Worm (Caenorhabditis elegans) whole organism, young adult: ENCODE data around the gene K09C6.8.

Experiments used
- B0336.3 ChIP-seq: fragments of 200-800 bp; sonication (Bioruptor generic); IDR thresholded peaks from 2 replicates; pipeline ENCODE4 v1.3.6; 2022; ENCODE audit warnings: missing genetic modification characterization, missing compliant biosample characterization
- F10E7.11 ChIP-seq: sonication (generic microtip); optimal IDR thresholded peaks from 2 replicates; lab custom pipeline; 2017; ENCODE audit warnings: mild to moderate bottlenecking, missing genetic modification characterization, moderate library complexity, missing compliant biosample characterization
- K11D2.4 ChIP-seq: fragments of 200-800 bp; sonication (Bioruptor generic); IDR thresholded peaks from 2 replicates; pipeline ENCODE4 v1.3.6; 2022; ENCODE audit warnings: missing genetic modification reagents, missing genetic modification characterization, missing compliant biosample characterization
- cebp-2 ChIP-seq: fragments of 200-800 bp; sonication (Bioruptor generic); IDR thresholded peaks from 2 replicates; pipeline ENCODE4 v1.3.6; 2022; ENCODE audit warnings: missing genetic modification characterization, missing compliant biosample characterization
- ceh-40 ChIP-seq: fragments of 200-800 bp; sonication (Bioruptor generic); IDR thresholded peaks from 2 replicates; pipeline ENCODE4 v1.3.6; 2022; ENCODE audit warnings: missing genetic modification characterization, missing compliant biosample characterization
- ceh-91 ChIP-seq: fragments of 200-800 bp; sonication (Bioruptor generic); IDR thresholded peaks from 2 replicates; pipeline ENCODE4 v1.3.6; 2022; ENCODE audit warnings: missing genetic modification reagents, missing genetic modification characterization, missing compliant biosample characterization
- die-1 ChIP-seq: sonication (generic microtip); optimal IDR thresholded peaks from 2 replicates; lab custom pipeline; 2016; ENCODE audit warnings: missing genotype, mild to moderate bottlenecking, missing genetic modification characterization, missing compliant biosample characterization
- mxl-1 ChIP-seq: sonication (generic microtip); optimal IDR thresholded peaks from 2 replicates; lab custom pipeline; 2016; ENCODE audit warnings: missing genetic modification characterization, missing compliant biosample characterization
- nfya-1 ChIP-seq: sonication (generic microtip); optimal IDR thresholded peaks from 2 replicates; lab custom pipeline; 2017; ENCODE audit warnings: antibody characterized with exemption, missing compliant biosample characterization, missing genetic modification characterization, borderline replicate concordance; ENCODE audit not compliant: insufficient read depth
- rcor-1 ChIP-seq: fragments of 200-800 bp; sonication (Bioruptor generic); IDR thresholded peaks from 2 replicates; pipeline ENCODE4 v1.3.6; 2022; ENCODE audit warnings: missing genetic modification reagents, missing genetic modification characterization, missing compliant biosample characterization
- unc-62 ChIP-seq: fragments of 150-350 bp; optimal IDR thresholded peaks from 2 replicates; lab custom pipeline; 2014; ENCODE audit warnings: missing biosample characterization, missing genetic modification reagents, missing genetic modification characterization

DNA sequence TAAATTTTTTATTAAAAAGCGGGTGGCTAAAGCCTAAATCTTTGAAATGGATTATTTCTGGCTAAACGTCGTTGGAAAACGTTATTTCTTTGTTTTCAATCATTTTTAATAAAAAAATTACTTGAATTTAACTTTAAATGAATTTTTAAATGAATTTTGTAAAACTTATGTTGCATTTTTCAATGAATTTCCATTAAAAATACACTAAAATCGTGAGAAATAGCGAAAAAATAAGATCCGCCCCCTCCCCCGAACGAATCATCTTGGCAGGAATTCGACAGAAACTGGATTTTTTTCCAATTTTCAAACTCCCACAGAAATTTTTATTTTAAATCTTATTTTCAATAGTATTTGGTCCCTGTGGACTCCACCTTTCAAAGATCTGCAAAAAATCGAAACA lies 36.2 kb upstream of the K09C6.8 start, which contains the start of gene srg-53:
- TF ChIP-seq die-1: no peak
- TF ChIP-seq cebp-2 (GFP tag; lab: Robert Waterston, UW): no peak
- TF ChIP-seq ceh-91 (GFP tag; lab: Robert Waterston, UW): no peak
- no peak for TF ChIP-seq F10E7.11
- no peak for TF ChIP-seq nfya-1
- no peak for TF ChIP-seq mxl-1 (tag; lab: Kevin White, UChicago)
- no peak for TF ChIP-seq B0336.3 (GFP tag; lab: Robert Waterston, UW)
- TF ChIP-seq K11D2.4 (GFP tag; lab: Robert Waterston, UW): no peak
- no peak for TF ChIP-seq unc-62 (GFP tag; lab: Kevin White, UChicago)
- TF ChIP-seq rcor-1: no peak
- TF ChIP-seq ceh-40 (GFP tag; lab: Robert Waterston, UW): no peak
